Fruit fly (Drosophila melanogaster) whole organism, pupa: ENCODE data around the gene Aven.

Experiments
- CG10348 ChIP-seq: fragments of 200-800 bp; sonication (Bioruptor generic); IDR thresholded peaks from 2 replicates; pipeline ENCODE4 v1.3.6; 2022; ENCODE audit warnings: missing biosample characterization, missing genetic modification characterization
- CG12605 ChIP-seq: fragments of 200-800 bp; sonication (Bioruptor generic); IDR thresholded peaks from 2 replicates; pipeline ENCODE4 v1.3.6; 2022; ENCODE audit warnings: missing biosample characterization, missing genetic modification characterization
- CG13204 ChIP-seq: fragments of 200-800 bp; sonication (Bioruptor generic); optimal IDR thresholded peaks from 2 replicates; lab custom pipeline; 2018; ENCODE audit warnings: missing biosample characterization, mild to moderate bottlenecking, missing genetic modification characterization, moderate library complexity
- CG14655 ChIP-seq: fragments of 200-800 bp; sonication (Bioruptor generic); optimal IDR thresholded peaks from 3 replicates; lab custom pipeline; 2017; ENCODE audit warnings: mild to moderate bottlenecking, missing biosample characterization, missing genetic modification reagents, missing genetic modification characterization
- CG15710 ChIP-seq: fragments of 200-800 bp; sonication (Bioruptor generic); optimal IDR thresholded peaks from 2 replicates; lab custom pipeline; 2018; ENCODE audit warnings: missing biosample characterization, mild to moderate bottlenecking, missing genetic modification characterization, moderate library complexity
- CG17806 ChIP-seq: fragments of 200-800 bp; sonication (Bioruptor generic); optimal IDR thresholded peaks from 2 replicates; lab custom pipeline; 2018; ENCODE audit warnings: missing biosample characterization, mild to moderate bottlenecking, missing genetic modification characterization, moderate library complexity
- CG32121 ChIP-seq: fragments of 200-800 bp; sonication (Bioruptor generic); IDR thresholded peaks from 2 replicates; pipeline ENCODE4 v1.3.6; 2022; ENCODE audit warnings: missing biosample characterization, missing genetic modification characterization
- CG34367 ChIP-seq: fragments of 200-800 bp; sonication (Bioruptor generic); optimal IDR thresholded peaks from 2 replicates; lab custom pipeline; 2018; ENCODE audit warnings: missing biosample characterization, mild to moderate bottlenecking, missing genetic modification characterization
- CG4496 ChIP-seq: fragments of 200-800 bp; sonication (Bioruptor generic); IDR thresholded peaks from 3 replicates; pipeline ENCODE4 v1.3.6; 2022; ENCODE audit warnings: missing biosample characterization, missing genetic modification characterization
- CG8159 ChIP-seq: fragments of 200-800 bp; sonication (Bioruptor generic); optimal IDR thresholded peaks from 3 replicates; lab custom pipeline; 2018; ENCODE audit warnings: missing biosample characterization, mild to moderate bottlenecking, missing genetic modification characterization, moderate library complexity
- CG8301 ChIP-seq: fragments of 200-800 bp; sonication (Bioruptor generic); optimal IDR thresholded peaks from 2 replicates; lab custom pipeline; 2018; ENCODE audit warnings: missing biosample characterization, mild to moderate bottlenecking, missing genetic modification characterization
- CG9948 ChIP-seq: fragments of 200-800 bp; sonication (Bioruptor generic); optimal IDR thresholded peaks from 2 replicates; lab custom pipeline; 2018; ENCODE audit warnings: missing biosample characterization, mild to moderate bottlenecking, missing genetic modification characterization, moderate library complexity
- D1 ChIP-seq: fragments of 200-800 bp; sonication (Bioruptor generic); optimal IDR thresholded peaks from 2 replicates; lab custom pipeline; 2018; ENCODE audit warnings: missing biosample characterization, mild to moderate bottlenecking, missing genetic modification characterization, moderate library complexity
- EcR ChIP-seq: fragments of 200-800 bp; sonication (Bioruptor generic); optimal IDR thresholded peaks from 3 replicates; lab custom pipeline; 2019; ENCODE audit warnings: missing biosample characterization, missing genetic modification characterization, mild to moderate bottlenecking, moderate library complexity, missing genetic modification reagents
- Ets98B ChIP-seq: fragments of 200-800 bp; sonication (Bioruptor generic); IDR thresholded peaks from 2 replicates; pipeline ENCODE4 v1.3.6; 2022; ENCODE audit warnings: missing biosample characterization, missing genetic modification characterization
- Pif1A ChIP-seq: fragments of 200-800 bp; sonication (Bioruptor generic); optimal IDR thresholded peaks from 3 replicates; lab custom pipeline; 2016; ENCODE audit warnings: missing biosample characterization, missing genetic modification characterization
- Pif1B ChIP-seq: fragments of 200-800 bp; sonication (Bioruptor generic); optimal IDR thresholded peaks from 3 replicates; lab custom pipeline; 2016; ENCODE audit warnings: missing biosample characterization, missing genetic modification characterization
- Snoo ChIP-seq: fragments of 200-800 bp; sonication (Bioruptor generic); optimal IDR thresholded peaks from 3 replicates; lab custom pipeline; 2017; ENCODE audit warnings: missing biosample characterization, mild to moderate bottlenecking, missing genetic modification characterization, inconsistent platforms
- fd96Ca ChIP-seq: fragments of 200-800 bp; sonication (Bioruptor generic); IDR thresholded peaks from 3 replicates; pipeline ENCODE4 v1.3.6; 2022; ENCODE audit warnings: missing biosample characterization, missing genetic modification characterization
- gl ChIP-seq: fragments of 200-800 bp; sonication (Bioruptor generic); optimal IDR thresholded peaks from 2 replicates; lab custom pipeline; 2018; ENCODE audit warnings: missing biosample characterization, mild to moderate bottlenecking, missing genetic modification characterization
- rn ChIP-seq: fragments of 200-800 bp; sonication (Bioruptor generic); IDR thresholded peaks from 2 replicates; pipeline ENCODE4 v1.3.6; 2022; ENCODE audit warnings: missing biosample characterization, missing genetic modification characterization

The Aven gene

dm6 chrX:12591223-12592120 is 38.0 kb downstream of the Aven start:
- TF ChIP-seq Ets98B (no peak; the same call in 1 of the 2 replicates), CG34367 (peak; percentile 42), fd96Ca (peak; percentile 61; the same call in 2 of the 3 replicates), Snoo (peak; percentile 66), CG32121 (GFP tag; lab: Robert Waterston, UW) (peak; percentile 56), rn (GFP tag; lab: Robert Waterston, UW) (no peak), D1 (tag; lab: Kevin White, UChicago) (peak; percentile 20), CG17806 (tag; lab: Kevin White, UChicago) (peak; percentile 39), CG12605 (no peak), CG8159 (tag; lab: Kevin White, UChicago) (peak; percentile 72), CG4496 (GFP tag; lab: Robert Waterston, UW) (peak; percentile 16; the same call in 2 of the 3 replicates), CG10348 (GFP tag; lab: Robert Waterston, UW) (no peak), EcR (GFP tag; lab: Kevin White, UChicago) (peak; percentile 77), CG14655 (GFP tag; lab: Kevin White, UChicago) (peak; percentile 80), CG8301 (tag; lab: Kevin White, UChicago) (peak; percentile 73), CG9948 (tag; lab: Kevin White, UChicago) (peak; percentile 68), Pif1B (GFP tag; lab: Kevin White, UChicago) (peak; percentile 12), CG13204 (GFP tag; lab: Kevin White, UChicago) (peak; percentile 45), Pif1A (peak; percentile 73), gl (tag; lab: Kevin White, UChicago) (no peak), CG15710 (tag; lab: Kevin White, UChicago) (peak; percentile 66)

dm6 chrX:12583870-12584390 is 45.5 kb downstream of the Aven start:
- TF ChIP-seq Pif1B (GFP tag; lab: Kevin White, UChicago) = no peak
- TF ChIP-seq CG14655 (GFP tag; lab: Kevin White, UChicago) = no peak
- no peak for TF ChIP-seq Ets98B
- no peak for TF ChIP-seq CG8301 (tag; lab: Kevin White, UChicago)
- no peak for TF ChIP-seq rn (GFP tag; lab: Robert Waterston, UW)
- TF ChIP-seq CG17806 (tag; lab: Kevin White, UChicago) = no peak
- no peak for TF ChIP-seq CG10348 (GFP tag; lab: Robert Waterston, UW)
- no peak for TF ChIP-seq D1 (tag; lab: Kevin White, UChicago)
- no peak for TF ChIP-seq CG15710 (tag; lab: Kevin White, UChicago)
- no peak for TF ChIP-seq EcR (GFP tag; lab: Kevin White, UChicago)

- TF ChIP-seq Pif1A = no peak
- TF ChIP-seq gl (tag; lab: Kevin White, UChicago) = no peak
- TF ChIP-seq CG14655 (GFP tag; lab: Kevin White, UChicago) = peak; percentile 16
- peak; percentile 55; the same call in 1 of the 2 replicates for TF ChIP-seq Ets98B
- no peak for TF ChIP-seq CG10348 (GFP tag; lab: Robert Waterston, UW)
- peak; percentile 68 for TF ChIP-seq CG12605
- TF ChIP-seq CG4496 (GFP tag; lab: Robert Waterston, UW) = peak; percentile 64
- TF ChIP-seq CG32121 (GFP tag; lab: Robert Waterston, UW) = peak; percentile 55
- peak; percentile 89 for TF ChIP-seq CG13204 (GFP tag; lab: Kevin White, UChicago)
- no peak for TF ChIP-seq CG8301 (tag; lab: Kevin White, UChicago)
- peak; percentile 39 for TF ChIP-seq CG8159 (tag; lab: Kevin White, UChicago)
- TF ChIP-seq Pif1B (GFP tag; lab: Kevin White, UChicago) = no peak
- peak; percentile 76 for TF ChIP-seq fd96Ca
- TF ChIP-seq EcR (GFP tag; lab: Kevin White, UChicago) = peak; percentile 50
- no peak for TF ChIP-seq CG34367
- TF ChIP-seq D1 (tag; lab: Kevin White, UChicago) = no peak
- no peak for TF ChIP-seq Snoo
- TF ChIP-seq CG15710 (tag; lab: Kevin White, UChicago) = peak; percentile 6
- no peak for TF ChIP-seq CG9948 (tag; lab: Kevin White, UChicago)
- no peak for TF ChIP-seq rn (GFP tag; lab: Robert Waterston, UW)
- no peak for TF ChIP-seq CG17806 (tag; lab: Kevin White, UChicago)
Measured at dm6 chrX:12582984-12583869, 46.2 kb downstream of the Aven start, which contains the start of gene Pits. Gene Pits (minus strand): TSS chrX:12583193.

- TF ChIP-seq CG32121 (GFP tag; lab: Robert Waterston, UW) = no peak
- TF ChIP-seq Ets98B = no peak
- TF ChIP-seq D1 (tag; lab: Kevin White, UChicago) = no peak
- no peak for TF ChIP-seq CG9948 (tag; lab: Kevin White, UChicago)
- no peak for TF ChIP-seq CG17806 (tag; lab: Kevin White, UChicago)
- TF ChIP-seq CG15710 (tag; lab: Kevin White, UChicago) = no peak
- TF ChIP-seq CG10348 (GFP tag; lab: Robert Waterston, UW) = no peak
- no peak for TF ChIP-seq Pif1B (GFP tag; lab: Kevin White, UChicago)
- no peak for TF ChIP-seq CG13204 (GFP tag; lab: Kevin White, UChicago)
- no peak for TF ChIP-seq rn (GFP tag; lab: Robert Waterston, UW)
- no peak for TF ChIP-seq CG4496 (GFP tag; lab: Robert Waterston, UW)
- TF ChIP-seq fd96Ca = no peak
- TF ChIP-seq Snoo = no peak
- TF ChIP-seq CG34367 = no peak
- TF ChIP-seq gl (tag; lab: Kevin White, UChicago) = no peak
- TF ChIP-seq CG8301 (tag; lab: Kevin White, UChicago) = no peak
- no peak for TF ChIP-seq CG8159 (tag; lab: Kevin White, UChicago)
- no peak for TF ChIP-seq EcR (GFP tag; lab: Kevin White, UChicago)
- TF ChIP-seq, all 21 proteins: peak for 0
Measured at dm6 chrX:12582661-12582983, 46.8 kb downstream of the Aven start.
